Fruit fly (Drosophila melanogaster) whole organism: Measurements from ENCODE around the gene CG12121.

Experiments
- CG8478 ChIP-seq: fragments of >200 bp; optimal IDR thresholded peaks from 2 replicates; lab custom pipeline; 2018; ENCODE audit warnings: inconsistent platforms
- Dll ChIP-seq: fragments of >200 bp; optimal IDR thresholded peaks from 2 replicates; lab custom pipeline; 2017
- pan ChIP-seq: fragments of >200 bp; optimal IDR thresholded peaks from 2 replicates; lab custom pipeline; 2017
- psq ChIP-seq: fragments of >200 bp; optimal IDR thresholded peaks from 2 replicates; lab custom pipeline; 2017
- usp ChIP-seq: fragments of >200 bp; optimal IDR thresholded peaks from 2 replicates; lab custom pipeline; 2017; ENCODE audit warnings: missing biosample characterization, missing genetic modification characterization, mixed read lengths

- TF ChIP-seq pan (lab: Kevin White, UChicago): no peak
- TF ChIP-seq CG8478: no peak
- no peak for TF ChIP-seq psq (lab: Kevin White, UChicago)
- TF ChIP-seq usp: no peak
- TF ChIP-seq Dll: no peak
Measured at dm6 chrX:9216572-9216971, 15.6 kb downstream of the CG12121 start, which contains the start of gene CG15369.
